Worm (Caenorhabditis elegans): ENCODE results near the gene kin-15.
"Not testable (repeated sequence)": the region's sequence is repeated elsewhere in the genome, so short reads cannot be mapped to it uniquely, and the experiment has no call there.

Gene kin-15

ce11 chrII:9468414-9468813 is 34.9 kb upstream of the kin-15 start, which contains the start of gene chil-23:
Gene chil-23 (minus strand): TSS chrII:9468611.
- TF ChIP-seq B0310.2 (tag; optimal IDR thresholded peaks at IDR 0.05) (no peak), pes-1 (GFP tag; IDR thresholded peaks at IDR 0.05) (no peak), hnd-1 (tag; optimal IDR thresholded peaks at IDR 0.05) (no peak), tbx-11 (GFP tag; IDR thresholded peaks at IDR 0.05) (no peak), F13C5.2 (tag; optimal IDR thresholded peaks at IDR 0.05) (no peak), aly-1 (tag; optimal IDR thresholded peaks at IDR 0.05) (no peak), sea-1 (GFP tag; conservative IDR thresholded peaks at IDR 0.05) (no peak), hmbx-1 (tag; optimal IDR thresholded peaks at IDR 0.05) (no peak), tra-4 (tag; optimal IDR thresholded peaks at IDR 0.05) (no peak)

- TF ChIP-seq ets-7 (tag; optimal IDR thresholded peaks at IDR 0.05) (no peak), hmbx-1 (tag; optimal IDR thresholded peaks at IDR 0.05) (no peak), sea-1 (GFP tag; conservative IDR thresholded peaks at IDR 0.05) (no peak), B0310.2 (tag; optimal IDR thresholded peaks at IDR 0.05) (no peak), F13C5.2 (tag; optimal IDR thresholded peaks at IDR 0.05) (no peak), ama-1 (optimal IDR thresholded peaks at IDR 0.05) (no peak), hnd-1 (tag; optimal IDR thresholded peaks at IDR 0.05) (no peak), flt-1 (GFP tag; IDR thresholded peaks at IDR 0.05) (no peak), ceh-36 (tag; optimal IDR thresholded peaks at IDR 0.05) (no peak), tbx-11 (GFP tag; IDR thresholded peaks at IDR 0.05) (no peak), tbx-37 (GFP tag; conservative IDR thresholded peaks at IDR 0.05) (no peak), aly-1 (tag; optimal IDR thresholded peaks at IDR 0.05) (no peak), ceh-13 (GFP tag; optimal IDR thresholded peaks at IDR 0.05) (no peak)
These were observed 32.6 kb upstream of the kin-15 start, which contains the start of gene chil-22 for ce11 chrII:9466095-9466494. Gene chil-22 (minus strand): TSS chrII:9466195.

- not testable (repeated sequence) for TF ChIP-seq F13C5.2 (tag; optimal IDR thresholded peaks at IDR 0.05); ceh-13 (GFP tag; optimal IDR thresholded peaks at IDR 0.05); hnd-1 (tag; optimal IDR thresholded peaks at IDR 0.05)
These were observed 28.4 kb upstream of the kin-15 start, which contains the start of gene chil-21 for ce11 chrII:9461881-9462280. Gene chil-21 (minus strand): TSS chrII:9461981.

ce11 chrII:9459462-9459861 is 26.0 kb upstream of the kin-15 start, which contains the start of gene R09D1.14:
Gene R09D1.14 (minus strand): TSS chrII:9459562.
- TF ChIP-seq ets-7, B0310.2, ceh-36 (tag; optimal IDR thresholded peaks at IDR 0.05): not testable (repeated sequence)

DNA sequence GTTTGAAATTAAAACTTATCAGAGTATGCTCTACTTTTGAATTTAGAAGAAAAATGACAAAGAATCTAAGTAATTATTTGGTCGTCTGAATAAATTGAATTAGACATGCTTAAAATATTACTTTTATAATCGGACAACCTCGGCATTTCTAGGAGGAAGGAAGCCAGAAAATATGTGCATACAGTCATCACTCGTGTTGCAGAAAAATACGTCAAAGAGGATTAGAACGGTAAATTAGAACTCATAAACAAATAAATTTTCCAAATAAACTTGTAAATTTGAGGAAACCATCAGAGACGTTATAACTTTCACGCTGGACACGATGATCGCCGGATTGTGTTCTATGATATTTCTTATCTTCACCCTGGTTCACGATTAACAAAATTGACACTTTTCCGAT is 20.8 kb upstream of the kin-15 start, which contains the start of gene chil-19:
chil-19 (minus strand) TSS at position 101 of the 400 bp plus-strand sequence.
- TF ChIP-seq scrt-1 (GFP tag; IDR thresholded peaks at IDR 0.05) (no peak), hnd-1 (tag; optimal IDR thresholded peaks at IDR 0.05) (no peak), hmbx-1 (tag; optimal IDR thresholded peaks at IDR 0.05) (no peak), ets-7 (tag; optimal IDR thresholded peaks at IDR 0.05) (no peak), pes-1 (GFP tag; IDR thresholded peaks at IDR 0.05) (no peak), tbx-37 (GFP tag; conservative IDR thresholded peaks at IDR 0.05) (no peak), sea-1 (GFP tag; conservative IDR thresholded peaks at IDR 0.05) (no peak), hmg-4 (GFP tag; optimal IDR thresholded peaks at IDR 0.05) (no peak), ama-1 (optimal IDR thresholded peaks at IDR 0.05) (no peak), tbx-11 (GFP tag; IDR thresholded peaks at IDR 0.05) (no peak), B0310.2 (tag; optimal IDR thresholded peaks at IDR 0.05) (no peak), F13C5.2 (tag; optimal IDR thresholded peaks at IDR 0.05) (no peak), ceh-36 (tag; optimal IDR thresholded peaks at IDR 0.05) (no peak), ceh-13 (GFP tag; optimal IDR thresholded peaks at IDR 0.05) (no peak)

- not testable (repeated sequence) for TF ChIP-seq ets-7 (tag; optimal IDR thresholded peaks at IDR 0.05); flt-1 (GFP tag; IDR thresholded peaks at IDR 0.05); ama-1 (optimal IDR thresholded peaks at IDR 0.05)
These were observed 18.7 kb upstream of the kin-15 start, which contains the start of gene R09D1.12 for ce11 chrII:9452172-9452571. Gene R09D1.12 (minus strand): TSS chrII:9452272.

ce11 chrII:9447965-9448364 is 14.5 kb upstream of the kin-15 start, which contains the start of gene chil-18:
Gene chil-18 (plus strand): TSS chrII:9448265.
- TF ChIP-seq tbx-37 (GFP tag; conservative IDR thresholded peaks at IDR 0.05) = no peak
- no peak for TF ChIP-seq tra-4 (tag; optimal IDR thresholded peaks at IDR 0.05)
- no peak for TF ChIP-seq ceh-13 (GFP tag; optimal IDR thresholded peaks at IDR 0.05)
- no peak for TF ChIP-seq hmbx-1 (tag; optimal IDR thresholded peaks at IDR 0.05)
- no peak for TF ChIP-seq B0310.2 (tag; optimal IDR thresholded peaks at IDR 0.05)
- no peak for TF ChIP-seq flt-1 (GFP tag; IDR thresholded peaks at IDR 0.05)
- TF ChIP-seq ets-7 (tag; optimal IDR thresholded peaks at IDR 0.05) = no peak
- no peak for TF ChIP-seq tbx-11 (GFP tag; IDR thresholded peaks at IDR 0.05)
- TF ChIP-seq hmg-4 (GFP tag; optimal IDR thresholded peaks at IDR 0.05) = no peak
- no peak for TF ChIP-seq hnd-1 (tag; optimal IDR thresholded peaks at IDR 0.05)
- no peak for TF ChIP-seq F13C5.2 (tag; optimal IDR thresholded peaks at IDR 0.05)
- no peak for TF ChIP-seq sea-1 (GFP tag; conservative IDR thresholded peaks at IDR 0.05)

DNA sequence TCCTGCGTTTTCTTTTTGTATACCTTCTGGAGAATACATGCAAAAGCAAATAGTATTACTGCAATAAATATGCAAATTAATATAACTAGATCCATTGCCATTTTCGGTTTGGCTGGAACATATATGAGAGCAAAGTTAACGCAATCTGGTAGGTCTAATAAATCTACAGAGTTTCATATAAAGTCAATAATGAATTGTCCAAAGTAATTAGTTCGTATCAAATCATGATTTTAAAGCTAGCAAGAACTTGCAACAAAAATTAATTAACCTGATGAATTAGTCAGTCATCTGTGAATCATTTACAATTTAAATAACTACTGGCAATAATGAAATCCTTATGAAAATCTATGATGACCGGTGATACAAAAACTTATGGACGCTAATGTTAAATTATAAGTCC is 11.9 kb upstream of the kin-15 start, which contains the start of gene R09D1.13:
R09D1.13 (minus strand) TSS at position 101 of the 400 bp plus-strand sequence.
- TF ChIP-seq hmbx-1 (tag; optimal IDR thresholded peaks at IDR 0.05) (no peak), flt-1 (GFP tag; IDR thresholded peaks at IDR 0.05) (no peak), sea-1 (GFP tag; conservative IDR thresholded peaks at IDR 0.05) (no peak), ets-7 (tag; optimal IDR thresholded peaks at IDR 0.05) (no peak)

Measured in whole organism, early embryonic.